Worm (Caenorhabditis elegans) whole organism, L1 larva: ENCODE data around the gene srx-51.

ENCODE experiments used
- egl-13 ChIP-seq: sonication (generic microtip); optimal IDR thresholded peaks from 2 replicates; lab custom pipeline; 2016; ENCODE audit warnings: missing genotype, missing genetic modification reagents, missing genetic modification characterization, missing compliant biosample characterization
- egl-27 ChIP-seq, 2 experiments: fragments of 150-350 bp in 1 of 2; sonication (generic microtip); optimal IDR thresholded peaks; 3 replicates each; lab custom pipeline; 2017 to 2018; ENCODE audit warnings: missing biosample characterization in 2 of 2, missing genetic modification characterization in 2 of 2, missing genetic modification reagents in 2 of 2
- nhr-237 ChIP-seq: fragments of 150-350 bp; optimal IDR thresholded peaks from 2 replicates; lab custom pipeline; 2014; ENCODE audit warnings: missing biosample characterization, missing genetic modification characterization
- nhr-90 ChIP-seq: sonication (generic microtip); optimal IDR thresholded peaks from 2 replicates; lab custom pipeline; 2016; ENCODE audit warnings: mild to moderate bottlenecking, missing genetic modification characterization, missing compliant biosample characterization; ENCODE audit not compliant: poor library complexity
- ztf-4 ChIP-seq: fragments of 150-350 bp; optimal IDR thresholded peaks from 2 replicates; lab custom pipeline; 2014; ENCODE audit warnings: missing biosample characterization, missing genetic modification characterization

DNA sequence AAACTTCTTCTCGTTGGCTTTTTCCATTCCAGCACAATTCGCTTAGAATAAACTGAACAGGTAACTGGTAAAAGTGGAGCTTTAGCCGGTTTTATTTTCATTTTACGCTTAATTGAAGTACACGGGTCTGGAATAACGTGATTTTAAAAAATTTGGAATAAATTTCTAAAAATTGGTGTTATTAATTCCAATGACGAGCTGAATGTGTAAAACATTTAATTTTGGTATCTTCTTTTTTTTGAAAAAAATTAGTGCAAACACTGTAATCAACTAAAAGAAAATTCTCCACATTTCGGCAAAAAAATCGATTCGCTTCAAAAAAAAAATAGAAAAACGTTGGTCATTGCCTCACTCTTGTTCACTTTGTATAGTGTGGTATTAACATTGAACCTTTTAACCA lies 9.4 kb upstream of the srx-51 start, which contains the start of gene T10H4.4:
- TF ChIP-seq egl-13 (tag; lab: Kevin White, UChicago) (no peak), egl-27 (tag; optimal IDR thresholded peaks at IDR 0.05; lab: Kevin White, UChicago) (no peak), nhr-237 (no peak), ztf-4 (no peak), nhr-90 (no peak)
